Fruit fly (Drosophila melanogaster): ENCODE measurements around the gene Hmgcl.

DNA sequence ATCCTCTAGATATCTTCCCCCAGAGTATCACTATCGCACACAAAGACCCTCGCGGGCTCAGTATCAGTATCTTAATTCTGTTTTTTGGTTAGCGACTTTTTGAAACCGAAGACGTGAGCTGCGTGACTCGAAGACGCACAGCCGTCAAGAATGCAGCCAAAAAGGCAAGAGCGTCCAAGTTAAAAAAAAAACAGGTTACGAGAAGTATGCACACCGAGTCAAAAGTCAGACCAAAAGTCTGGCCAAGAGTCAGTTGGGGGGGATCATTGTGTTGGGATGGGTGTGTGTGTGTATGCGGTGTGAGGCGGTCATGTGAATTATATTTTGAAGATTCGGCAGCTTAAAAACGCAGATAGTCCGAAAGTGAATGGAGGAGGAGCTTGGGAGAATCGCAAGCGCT lies 45.3 kb downstream of the Hmgcl start:
- TF ChIP-seq br (GFP tag; optimal IDR thresholded peaks at IDR 0.05) (no peak), OdsH (GFP tag; optimal IDR thresholded peaks at IDR 0.05) (no peak)

Measured in whole organism, wandering third instar larva.